Fruit fly (Drosophila melanogaster) whole organism: ENCODE measurements around the gene CG43447.

Source experiments
- CG8478 ChIP-seq: fragments of >200 bp; optimal IDR thresholded peaks from 2 replicates; lab custom pipeline; 2018; ENCODE audit warnings: inconsistent platforms
- psq ChIP-seq: fragments of >200 bp; optimal IDR thresholded peaks from 2 replicates; lab custom pipeline; 2017

DNA sequence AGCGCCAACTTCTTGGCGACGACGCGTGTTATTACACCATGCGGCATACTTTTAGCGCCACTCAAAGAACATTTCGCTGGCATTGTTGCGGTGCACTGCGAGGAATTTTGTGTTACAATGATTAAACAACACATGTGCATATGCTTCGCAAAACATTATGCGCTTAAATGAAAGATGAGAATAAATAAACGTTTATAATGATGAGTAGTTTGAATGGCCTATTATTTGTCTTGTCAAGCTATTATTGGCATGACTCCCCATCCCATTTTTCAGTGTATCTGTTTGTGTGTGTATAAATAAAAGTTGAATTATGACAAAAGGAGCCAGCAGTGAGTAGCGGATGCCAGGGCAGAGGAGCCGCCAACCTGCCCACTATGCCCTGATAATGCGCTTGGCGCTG is 18.3 kb upstream of the CG43447 start:
- TF ChIP-seq psq, result no peak
- no peak for TF ChIP-seq CG8478 (lab: Kevin White, UChicago)
